Fruit fly (Drosophila melanogaster): ENCODE results near the gene Hipk.

Gene Hipk

DNA sequence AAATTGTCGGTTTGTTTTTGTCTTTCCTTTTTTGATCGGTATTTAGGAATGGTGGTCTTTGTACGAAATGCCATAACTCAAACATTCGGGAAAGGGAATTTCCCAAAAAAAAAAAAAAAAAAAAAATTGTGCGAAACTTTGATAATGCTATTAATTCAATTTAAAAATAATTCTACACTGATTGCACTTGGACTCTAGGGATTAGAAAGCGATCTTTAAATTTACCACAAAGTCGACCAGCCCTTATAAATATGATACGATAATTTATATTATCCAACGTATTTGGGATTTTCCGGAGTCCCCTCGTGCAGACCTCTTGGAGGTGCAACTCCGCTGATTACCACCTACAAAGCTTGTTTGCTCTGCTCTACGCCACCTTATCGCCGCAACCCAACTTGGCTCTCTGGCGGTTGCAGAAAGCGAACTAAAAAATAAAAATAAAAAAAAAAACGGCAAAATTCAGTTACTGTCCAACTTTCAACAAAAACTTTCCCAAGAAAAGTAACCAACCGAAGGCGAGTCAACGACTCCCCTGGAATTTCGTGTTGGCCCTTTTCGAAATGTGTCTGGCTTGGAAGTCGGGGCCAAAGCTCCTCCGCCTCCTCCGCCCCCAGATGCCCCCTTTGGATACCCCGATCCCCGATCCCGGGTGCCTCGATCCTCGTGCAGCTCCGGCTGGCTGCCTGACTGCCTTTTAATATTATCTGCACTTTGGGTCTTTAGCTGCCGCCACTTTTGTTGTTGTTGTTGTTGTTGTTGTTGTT lies 64.9 kb downstream of the Hipk start:
- TF ChIP-seq CG1792 (GFP tag; optimal IDR thresholded peaks at IDR 0.05) = no peak
- no peak for TF ChIP-seq CoRest (tag; optimal IDR thresholded peaks at IDR 0.05)
- TF ChIP-seq CG12071 (GFP tag; optimal IDR thresholded peaks at IDR 0.05) = no peak
- TF ChIP-seq Awh (GFP tag; IDR thresholded peaks at IDR 0.05) = 0 out of 2 replicates have a peak, but pooled peaks have one; percentile 37
- no peak for TF ChIP-seq Ravus (GFP tag; IDR thresholded peaks at IDR 0.05)
- no peak for TF ChIP-seq Dip3 (GFP tag; optimal IDR thresholded peaks at IDR 0.05)
- TF ChIP-seq Sin3A (optimal IDR thresholded peaks at IDR 0.05) = no peak
- no peak for TF ChIP-seq lab (GFP tag; optimal IDR thresholded peaks at IDR 0.05)
- TF ChIP-seq CG10462 (GFP tag; optimal IDR thresholded peaks at IDR 0.05) = no peak
- no peak for TF ChIP-seq gce (GFP tag; IDR thresholded peaks at IDR 0.05)
- no peak for TF ChIP-seq danr (GFP tag; IDR thresholded peaks at IDR 0.05)
- TF ChIP-seq CG4360 (GFP tag; IDR thresholded peaks at IDR 0.05) = peak; percentile 55; the same call in 1 of the 2 replicates
- no peak for TF ChIP-seq Ssrp (tag; optimal IDR thresholded peaks at IDR 0.05)
- no peak for TF ChIP-seq CG15601 (tag; optimal IDR thresholded peaks at IDR 0.05)
- TF ChIP-seq chinmo (GFP tag; IDR thresholded peaks at IDR 0.05; ENCODE audit: partially characterized antibody) = 0 out of 4 replicates have a peak, but pooled peaks have one; percentile 35
- peak; percentile 51 for TF ChIP-seq sens (GFP tag)

DNA sequence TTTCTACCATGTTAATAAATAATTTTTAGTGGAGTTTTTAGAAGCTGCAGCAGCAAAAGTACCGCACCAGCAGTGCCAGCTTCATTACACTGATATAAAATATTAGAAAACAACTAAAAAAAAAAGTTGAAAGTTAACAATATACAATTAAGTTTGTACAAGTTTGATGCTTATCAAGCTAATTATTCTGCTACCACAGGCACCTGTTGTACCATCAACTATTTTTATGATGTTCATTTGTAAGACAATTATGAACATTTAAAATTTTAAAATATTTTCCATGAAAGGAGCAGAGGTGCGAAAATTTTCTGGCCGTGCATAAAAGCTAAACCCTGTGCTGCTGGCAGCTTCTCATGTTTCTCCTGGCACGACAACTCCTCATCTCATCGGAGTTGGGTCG lies 65.5 kb downstream of the Hipk start:
- TF ChIP-seq CG17568 (GFP tag; optimal IDR thresholded peaks at IDR 0.05) (no peak), lbe (GFP tag; optimal IDR thresholded peaks at IDR 0.05) (peak; percentile 24), bsh (GFP tag; optimal IDR thresholded peaks at IDR 0.05) (peak in 1 of 2 experiments; percentile 73), CG10654 (GFP tag; optimal IDR thresholded peaks at IDR 0.05) (no peak), corto (GFP tag; optimal IDR thresholded peaks at IDR 0.05) (peak; percentile 57), CG8944 (GFP tag; optimal IDR thresholded peaks at IDR 0.05) (no peak), Drgx (GFP tag; IDR thresholded peaks at IDR 0.05) (peak; percentile 67; the same call in 1 of the 2 replicates), Med (GFP tag) (peak; percentile 12)

DNA sequence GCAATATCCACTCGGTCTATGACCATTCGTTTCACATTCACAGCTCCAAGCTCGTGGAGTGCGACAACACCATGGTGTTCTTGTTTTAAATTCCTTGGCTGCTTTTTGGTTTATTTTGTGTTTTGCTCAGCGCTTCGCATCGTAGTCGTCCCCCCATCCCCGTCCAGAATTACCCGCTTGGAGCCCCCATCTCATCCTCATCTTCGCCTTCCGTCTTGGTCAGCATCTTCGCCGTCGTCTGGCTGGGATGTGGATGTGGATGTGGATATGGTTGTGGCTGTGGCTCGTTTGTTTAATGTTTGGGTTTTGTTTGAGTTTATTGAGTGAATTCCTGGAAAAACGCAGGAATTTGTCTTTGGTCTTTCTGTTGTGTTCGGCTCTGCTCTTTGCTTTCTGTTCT lies 66.3 kb downstream of the Hipk start:
- TF ChIP-seq fd3F (GFP tag; optimal IDR thresholded peaks at IDR 0.05) = no peak
- peak in 1 of 2 experiments; percentile 30 for TF ChIP-seq bsh (GFP tag; optimal IDR thresholded peaks at IDR 0.05)
- no peak for TF ChIP-seq zfh2 (GFP tag; optimal IDR thresholded peaks at IDR 0.05)
- no peak for TF ChIP-seq tio (GFP tag; optimal IDR thresholded peaks at IDR 0.05)
- no peak for TF ChIP-seq CG9932 (GFP tag; IDR thresholded peaks at IDR 0.05)
- TF ChIP-seq sd (tag; optimal IDR thresholded peaks at IDR 0.05) = peak; percentile 30
- peak in 1 of 3 experiments; percentile 76 for TF ChIP-seq Stat92E (GFP tag; optimal IDR thresholded peaks at IDR 0.05)
- 0 out of 2 replicates have a peak, but pooled peaks have one; percentile 30 for TF ChIP-seq crol (GFP tag; IDR thresholded peaks at IDR 0.05)
- TF ChIP-seq CG12391 (tag; optimal IDR thresholded peaks at IDR 0.05) = no peak
- no peak for TF ChIP-seq CG2712 (tag; optimal IDR thresholded peaks at IDR 0.05)
- no peak for TF ChIP-seq CG15011 (GFP tag; optimal IDR thresholded peaks at IDR 0.05)
- no peak for TF ChIP-seq bbx (GFP tag; IDR thresholded peaks at IDR 0.05; ENCODE audit: partially characterized antibody)
- TF ChIP-seq Med (GFP tag) = peak; percentile 23
- TF ChIP-seq Doc3 (GFP tag; IDR thresholded peaks at IDR 0.05; ENCODE audit: partially characterized antibody) = no peak

Measured in whole organism, embryonic.